Fruit fly (Drosophila melanogaster) whole organism, embryonic: ENCODE data around the gene CG1943.

Experiments
- Awh ChIP-seq: fragments of 200-800 bp; sonication (Bioruptor generic); IDR thresholded peaks from 2 replicates; pipeline ENCODE4, ENCODE4 v1.3.6; 2022; ENCODE audit warnings: missing biosample characterization, missing genetic modification characterization
- Bteb2 ChIP-seq: fragments of 200-800 bp; sonication (Bioruptor generic); optimal IDR thresholded peaks from 2 replicates; lab custom pipeline; 2016; ENCODE audit warnings: missing biosample characterization, missing genetic modification characterization
- CG10431 ChIP-seq: fragments of 200-800 bp; sonication (Bioruptor generic); optimal IDR thresholded peaks from 3 replicates; lab custom pipeline; 2018; ENCODE audit warnings: missing biosample characterization, mild to moderate bottlenecking, missing genetic modification characterization
- CG11093 ChIP-seq: fragments of 200-800 bp; sonication (Bioruptor generic); IDR thresholded peaks from 3 replicates; pipeline ENCODE4 v1.3.6; 2022; ENCODE audit warnings: missing biosample characterization, missing genetic modification characterization
- CG13296 ChIP-seq: fragments of 200-800 bp; sonication (Bioruptor generic); optimal IDR thresholded peaks from 3 replicates; lab custom pipeline; 2018; ENCODE audit warnings: missing biosample characterization, mild to moderate bottlenecking, missing genetic modification characterization
- CG13424 ChIP-seq: fragments of 200-800 bp; sonication (Bioruptor generic); optimal IDR thresholded peaks from 2 replicates; lab custom pipeline; 2019; ENCODE audit warnings: missing biosample characterization, mild to moderate bottlenecking, missing genetic modification characterization, moderate library complexity
- CG14860 ChIP-seq: fragments of 200-800 bp; sonication (Bioruptor generic); IDR thresholded peaks from 3 replicates; pipeline ENCODE4 v1.3.6; 2022; ENCODE audit warnings: missing biosample characterization, missing genetic modification characterization; ENCODE audit not compliant: partially characterized antibody
- CG1792 ChIP-seq: fragments of 200-800 bp; sonication (Bioruptor generic); optimal IDR thresholded peaks from 2 replicates; lab custom pipeline; 2016; ENCODE audit warnings: missing biosample characterization, missing genetic modification characterization
- CG34224 ChIP-seq: fragments of 200-800 bp; sonication (Bioruptor generic); IDR thresholded peaks from 3 replicates; pipeline ENCODE4 v1.3.6; 2022; ENCODE audit warnings: missing biosample characterization, missing genetic modification characterization; ENCODE audit not compliant: partially characterized antibody
- CG34422 ChIP-seq: fragments of 200-800 bp; sonication (Bioruptor generic); IDR thresholded peaks from 3 replicates; pipeline ENCODE4 v1.3.6; 2022; ENCODE audit warnings: missing biosample characterization, missing genetic modification characterization
- CG3838 ChIP-seq: fragments of 200-800 bp; sonication (Bioruptor generic); optimal IDR thresholded peaks from 3 replicates; lab custom pipeline; 2016; ENCODE audit warnings: missing biosample characterization, missing genetic modification characterization
- CG4424 ChIP-seq: fragments of 200-800 bp; sonication (Bioruptor generic); optimal IDR thresholded peaks from 3 replicates; lab custom pipeline; 2016; ENCODE audit warnings: missing biosample characterization, missing genetic modification characterization
- CG6272 ChIP-seq: fragments of 200-800 bp; sonication (Bioruptor generic); IDR thresholded peaks from 2 replicates; pipeline ENCODE4 v1.3.6; 2022; ENCODE audit warnings: missing biosample characterization, missing genetic modification characterization
- CG8478 ChIP-seq: fragments of >200 bp; optimal IDR thresholded peaks from 2 replicates; lab custom pipeline; 2018
- CG9797 ChIP-seq: fragments of 200-800 bp; sonication (Bioruptor generic); optimal IDR thresholded peaks from 3 replicates; lab custom pipeline; 2018; ENCODE audit warnings: missing biosample characterization, mild to moderate bottlenecking, missing genetic modification characterization
- CkIIα-i1 ChIP-seq: fragments of 200-800 bp; sonication (Bioruptor generic); IDR thresholded peaks from 2 replicates; pipeline ENCODE4 v1.3.6; 2022; ENCODE audit warnings: missing biosample characterization, missing genetic modification characterization
- CoRest ChIP-seq: fragments of 200-800 bp; sonication (Bioruptor generic); optimal IDR thresholded peaks from 3 replicates; lab custom pipeline; 2018; ENCODE audit warnings: missing biosample characterization, mild to moderate bottlenecking, missing genetic modification characterization, moderate library complexity
- Fer2 ChIP-seq: fragments of 200-800 bp; sonication (Bioruptor generic); optimal IDR thresholded peaks from 2 replicates; lab custom pipeline; 2018; ENCODE audit warnings: missing biosample characterization, mild to moderate bottlenecking, missing genetic modification characterization, moderate library complexity
- HLH54F ChIP-seq: fragments of 200-800 bp; sonication (Bioruptor generic); optimal IDR thresholded peaks from 3 replicates; lab custom pipeline; 2016; ENCODE audit warnings: missing biosample characterization, missing genetic modification characterization
- Hey ChIP-seq: fragments of 200-800 bp; sonication (Bioruptor generic); optimal IDR thresholded peaks from 3 replicates; lab custom pipeline; 2018; ENCODE audit warnings: missing biosample characterization, mild to moderate bottlenecking, missing genetic modification characterization
- HmgZ ChIP-seq: fragments of 200-800 bp; sonication (Bioruptor generic); optimal IDR thresholded peaks from 2 replicates; lab custom pipeline; 2018; ENCODE audit warnings: missing biosample characterization, mild to moderate bottlenecking, missing genetic modification characterization
- Hr39 ChIP-seq: fragments of >200 bp; optimal IDR thresholded peaks from 2 replicates; lab custom pipeline; 2017
- Kr ChIP-seq: fragments of 200-800 bp; sonication (Bioruptor generic); optimal IDR thresholded peaks from 2 replicates; lab custom pipeline; 2017; ENCODE audit warnings: missing biosample characterization, mild to moderate bottlenecking, missing genetic modification characterization
- Max ChIP-seq: fragments of 200-800 bp; sonication (Bioruptor generic); optimal IDR thresholded peaks from 2 replicates; lab custom pipeline; 2016; ENCODE audit warnings: missing biosample characterization, mild to moderate bottlenecking, missing genetic modification characterization
- Mrtf ChIP-seq: fragments of 200-800 bp; sonication (Bioruptor generic); IDR thresholded peaks from 3 replicates; pipeline ENCODE4 v1.3.6; 2022; ENCODE audit warnings: missing biosample characterization, missing genetic modification characterization
- NC2β ChIP-seq: fragments of 200-800 bp; sonication (Bioruptor generic); optimal IDR thresholded peaks from 2 replicates; lab custom pipeline; 2016; ENCODE audit warnings: missing biosample characterization, missing genetic modification characterization
- Ssrp ChIP-seq: fragments of 200-800 bp; sonication (Bioruptor generic); optimal IDR thresholded peaks from 2 replicates; lab custom pipeline; 2018; ENCODE audit warnings: missing biosample characterization, mild to moderate bottlenecking, missing genetic modification characterization, moderate library complexity
- Usf ChIP-seq: fragments of 200-800 bp; sonication (Bioruptor generic); optimal IDR thresholded peaks from 2 replicates; lab custom pipeline; 2017; ENCODE audit warnings: missing genotype, missing biosample characterization, missing genetic modification characterization
- Vsx1 ChIP-seq: fragments of 200-800 bp; sonication (Bioruptor generic); optimal IDR thresholded peaks from 2 replicates; lab custom pipeline; 2017; ENCODE audit warnings: missing biosample characterization, mild to moderate bottlenecking, missing genetic modification characterization, missing genetic modification reagents
- Xbp1 ChIP-seq: fragments of 200-800 bp; sonication (Bioruptor generic); optimal IDR thresholded peaks from 3 replicates; lab custom pipeline; 2016; ENCODE audit warnings: missing biosample characterization, mild to moderate bottlenecking, missing genetic modification characterization
- amos ChIP-seq: fragments of 200-800 bp; sonication (Bioruptor generic); IDR thresholded peaks from 2 replicates; pipeline ENCODE4 v1.3.6; 2022; ENCODE audit warnings: missing biosample characterization, missing genetic modification characterization; ENCODE audit not compliant: partially characterized antibody
- ara ChIP-seq: fragments of 200-800 bp; sonication (Bioruptor generic); IDR thresholded peaks from 2 replicates; pipeline ENCODE4 v1.3.6; 2022; ENCODE audit warnings: missing biosample characterization, missing genetic modification characterization
- ash1 ChIP-seq: fragments of 200-800 bp; sonication (Bioruptor generic); optimal IDR thresholded peaks from 2 replicates; lab custom pipeline; 2018; ENCODE audit warnings: missing biosample characterization, mild to moderate bottlenecking, missing genetic modification characterization
- btn ChIP-seq: fragments of 200-800 bp; sonication (Bioruptor generic); optimal IDR thresholded peaks from 2 replicates; lab custom pipeline; 2016; ENCODE audit warnings: missing biosample characterization, missing genetic modification characterization
- cato ChIP-seq: fragments of 200-800 bp; sonication (Bioruptor generic); optimal IDR thresholded peaks from 2 replicates; lab custom pipeline; 2016; ENCODE audit warnings: missing biosample characterization, missing genetic modification characterization, borderline replicate concordance
- chif ChIP-seq, 2 experiments: fragments of 200-800 bp; sonication (Bioruptor generic); optimal IDR thresholded peaks; 3 replicates each; lab custom pipeline; 2016; ENCODE audit warnings: missing biosample characterization in 2 of 2, missing genetic modification characterization in 2 of 2
- croc ChIP-seq: fragments of 200-800 bp; sonication (Bioruptor generic); conservative IDR thresholded peaks from 3 replicates; pipeline ENCODE4 v1.3.6; 2022; ENCODE audit warnings: missing biosample characterization, missing genetic modification characterization
- fd102C ChIP-seq: fragments of 200-800 bp; sonication (Bioruptor generic); optimal IDR thresholded peaks from 2 replicates; lab custom pipeline; 2018; ENCODE audit warnings: missing biosample characterization, mild to moderate bottlenecking, missing genetic modification characterization, moderate library complexity
- fru ChIP-seq: fragments of >200 bp; optimal IDR thresholded peaks from 2 replicates; lab custom pipeline; 2017
- gce ChIP-seq: fragments of 200-800 bp; sonication (Bioruptor generic); IDR thresholded peaks from 3 replicates; pipeline ENCODE4 v1.3.6; 2022; ENCODE audit warnings: missing biosample characterization, missing genetic modification characterization
- gsb-n ChIP-seq: fragments of 200-800 bp; sonication (Bioruptor generic); optimal IDR thresholded peaks from 3 replicates; lab custom pipeline; 2018; ENCODE audit warnings: missing biosample characterization, mild to moderate bottlenecking, missing genetic modification characterization
- kay ChIP-seq: fragments of 200-800 bp; sonication (Bioruptor generic); optimal IDR thresholded peaks from 2 replicates; lab custom pipeline; 2016; ENCODE audit warnings: missing biosample characterization, missing genetic modification characterization
- onecut ChIP-seq: fragments of 200-800 bp; sonication (Bioruptor generic); IDR thresholded peaks from 2 replicates; pipeline ENCODE4 v1.3.6; 2022; ENCODE audit warnings: missing biosample characterization, missing genetic modification characterization
- prd ChIP-seq, 3 experiments: fragments of >200 bp in 2 of 3; fragments of 200-800 bp in 1 of 3; sonication (Bioruptor generic) in 1 of 3; optimal IDR thresholded peaks in 2 of 3; IDR thresholded peaks in 1 of 3; 2 replicates in 2 of 3; 3 replicates in 1 of 3; pipeline versions ENCODE4 v1.3.6 to Lab custom; 2017 to 2022; ENCODE audit warnings: missing biosample characterization in 1 of 3, missing genetic modification characterization in 1 of 3
- shn ChIP-seq: fragments of 200-800 bp; sonication (Bioruptor generic); optimal IDR thresholded peaks from 3 replicates; lab custom pipeline; 2016; ENCODE audit warnings: missing biosample characterization, missing genetic modification characterization
- tna ChIP-seq: fragments of 200-800 bp; sonication (Bioruptor generic); IDR thresholded peaks from 2 replicates; pipeline ENCODE4 v1.3.6; 2022; ENCODE audit warnings: missing biosample characterization, missing genetic modification characterization; ENCODE audit not compliant: partially characterized antibody
- tup ChIP-seq: fragments of 200-800 bp; sonication (Bioruptor generic); optimal IDR thresholded peaks from 2 replicates; lab custom pipeline; 2016; ENCODE audit warnings: missing biosample characterization, mild to moderate bottlenecking, missing genetic modification characterization, moderate library complexity
- unpg ChIP-seq: fragments of 200-800 bp; sonication (Bioruptor generic); optimal IDR thresholded peaks from 3 replicates; lab custom pipeline; 2018; ENCODE audit warnings: missing biosample characterization, mild to moderate bottlenecking, missing genetic modification characterization, moderate library complexity
- usp ChIP-seq: fragments of >200 bp; optimal IDR thresholded peaks from 2 replicates; lab custom pipeline; 2017; ENCODE audit warnings: missing biosample characterization, missing genetic modification characterization

Gene CG1943

dm6 chr3R:7086377-7087200, 11.9 kb downstream of the CG1943 start, which contains the start of gene alphaTub84B (continued):
- TF ChIP-seq CoRest (tag; lab: Kevin White, UChicago), result peak; percentile 23
- peak; percentile 52 for TF ChIP-seq Xbp1 (GFP tag; lab: Kevin White, UChicago)
- peak; percentile 22 for TF ChIP-seq Bteb2 (GFP tag; lab: Kevin White, UChicago)
- TF ChIP-seq CG9797 (GFP tag; lab: Kevin White, UChicago), result peak; percentile 96
- TF ChIP-seq CG11093 (GFP tag; lab: Robert Waterston, UW), result no peak; the same call in 2 of the 3 replicates
- TF ChIP-seq amos, result peak; percentile 68
- peak; percentile 93 for TF ChIP-seq CG34422 (GFP tag; lab: Robert Waterston, UW)
- peak; percentile 75 for TF ChIP-seq CG10431 (GFP tag; lab: Kevin White, UChicago)
- peak; percentile 67 for TF ChIP-seq ash1 (GFP tag; lab: Kevin White, UChicago)
- peak; percentile 67 for TF ChIP-seq btn
- TF ChIP-seq CG1792 (GFP tag; lab: Kevin White, UChicago), result peak; percentile 53
- peak; percentile 29; the same call in 1 of the 3 replicates for TF ChIP-seq CG14860 (GFP tag; lab: Robert Waterston, UW)
- TF ChIP-seq tup (GFP tag; lab: Kevin White, UChicago), result peak; percentile 63
- TF ChIP-seq shn, result peak; percentile 42
- TF ChIP-seq CkIIα-i1, result no peak
- 0 out of 3 replicates have a peak, but pooled peaks have one; percentile 26 for TF ChIP-seq Mrtf (GFP tag; lab: Robert Waterston, UW)
- TF ChIP-seq ara, result peak; percentile 55; the same call in 1 of the 2 replicates
- no peak for TF ChIP-seq usp (GFP tag; lab: Kevin White, UChicago)
- TF ChIP-seq HLH54F (GFP tag; lab: Kevin White, UChicago), result peak; percentile 55
- no peak for TF ChIP-seq fru
- TF ChIP-seq cato (GFP tag; lab: Kevin White, UChicago), result no peak
- TF ChIP-seq CG34224 (GFP tag; lab: Robert Waterston, UW), result peak; percentile 38; the same call in 2 of the 3 replicates
- TF ChIP-seq Hey (tag; lab: Kevin White, UChicago), result peak; percentile 43
- no peak for TF ChIP-seq Kr (GFP tag; lab: Kevin White, UChicago)
- peak; percentile 90 for TF ChIP-seq kay (GFP tag; lab: Kevin White, UChicago)
- peak; percentile 6 for TF ChIP-seq Fer2 (tag; lab: Kevin White, UChicago)
- TF ChIP-seq CG4424 (GFP tag; lab: Kevin White, UChicago), result peak; percentile 33
- TF ChIP-seq NC2β (GFP tag; lab: Kevin White, UChicago), result peak; percentile 87
- TF ChIP-seq CG6272 (GFP tag; lab: Robert Waterston, UW), result peak; percentile 39; the same call in 1 of the 2 replicates
- TF ChIP-seq CG8478, result no peak
- TF ChIP-seq CG3838 (GFP tag; lab: Kevin White, UChicago), result no peak
- peak; percentile 31 for TF ChIP-seq gsb-n (tag; lab: Kevin White, UChicago)
- TF ChIP-seq Awh, result peak; percentile 42; the same call in 1 of the 2 replicates
- peak; percentile 99 for TF ChIP-seq onecut (GFP tag; lab: Robert Waterston, UW)
- peak; percentile 54 for TF ChIP-seq Vsx1 (GFP tag; lab: Kevin White, UChicago)
- no peak for TF ChIP-seq prd (optimal IDR thresholded peaks at IDR 0.05; lab: Kevin White, UChicago)
- peak; percentile 23; the same call in 1 of the 3 replicates for TF ChIP-seq prd (GFP tag; IDR thresholded peaks at IDR 0.05; lab: Robert Waterston, UW)
- TF ChIP-seq croc (GFP tag; lab: Robert Waterston, UW), result no peak
- TF ChIP-seq Ssrp, result peak; percentile 24
- TF ChIP-seq chif (GFP tag; optimal IDR thresholded peaks at IDR 0.05; lab: Kevin White, UChicago), result peak; percentile 34 to 41
- peak; percentile 43 for TF ChIP-seq unpg
- TF ChIP-seq Max (GFP tag; lab: Kevin White, UChicago), result peak; percentile 45
- peak; percentile 69 for TF ChIP-seq fd102C (GFP tag; lab: Kevin White, UChicago)
- peak; percentile 64 for TF ChIP-seq CG13296 (GFP tag; lab: Kevin White, UChicago)
- peak; percentile 59; the same call in 1 of the 3 replicates for TF ChIP-seq gce (GFP tag; lab: Robert Waterston, UW)
- no peak for TF ChIP-seq Hr39 (lab: Kevin White, UChicago)
- TF ChIP-seq HmgZ, result peak; percentile 71
- no peak for TF ChIP-seq CG13424 (tag; lab: Kevin White, UChicago)
- TF ChIP-seq Usf, result no peak
- peak; percentile 71 for TF ChIP-seq tna
